Worm (Caenorhabditis elegans) whole organism, young adult: Measurements from ENCODE around the gene C18E9.7.

Experiments used
- B0019.2 ChIP-seq: fragments of 200-800 bp; sonication (Bioruptor generic); conservative IDR thresholded peaks from 2 replicates; pipeline ENCODE4 v1.3.6; 2022; ENCODE audit warnings: missing genetic modification reagents, missing genetic modification characterization, missing compliant biosample characterization
- C06A6.2 ChIP-seq: fragments of 200-800 bp; sonication (Bioruptor generic); conservative IDR thresholded peaks from 2 replicates; pipeline ENCODE4 v1.3.6; 2022; ENCODE audit warnings: missing genetic modification characterization, missing compliant biosample characterization
- D2030.7 ChIP-seq: fragments of 200-800 bp; sonication (Bioruptor generic); IDR thresholded peaks from 2 replicates; pipeline ENCODE4 v1.3.6; 2022; ENCODE audit warnings: missing genetic modification reagents, missing genetic modification characterization, missing compliant biosample characterization
- F10E7.11 ChIP-seq: sonication (generic microtip); optimal IDR thresholded peaks from 2 replicates; lab custom pipeline; 2017; ENCODE audit warnings: mild to moderate bottlenecking, missing genetic modification characterization, moderate library complexity, missing compliant biosample characterization
- F49E8.2 ChIP-seq: sonication (generic microtip); optimal IDR thresholded peaks from 3 replicates; lab custom pipeline; 2017; ENCODE audit warnings: missing genetic modification characterization, mild to moderate bottlenecking, missing compliant biosample characterization, antibody characterized with exemption, moderate library complexity; ENCODE audit not compliant: insufficient read depth
- F57A8.1 ChIP-seq: fragments of 200-800 bp; sonication (Bioruptor generic); optimal IDR thresholded peaks from 2 replicates; lab custom pipeline; 2018; ENCODE audit warnings: mild to moderate bottlenecking, missing genetic modification characterization, moderate library complexity, missing compliant biosample characterization
- K11D2.4 ChIP-seq: fragments of 200-800 bp; sonication (Bioruptor generic); IDR thresholded peaks from 2 replicates; pipeline ENCODE4 v1.3.6; 2022; ENCODE audit warnings: missing genetic modification reagents, missing genetic modification characterization, missing compliant biosample characterization
- K12H6.12 ChIP-seq: fragments of 200-800 bp; sonication (Bioruptor generic); optimal IDR thresholded peaks from 2 replicates; lab custom pipeline; 2018; ENCODE audit warnings: mild to moderate bottlenecking, missing genetic modification characterization, missing compliant biosample characterization
- T07F8.4 ChIP-seq: sonication (generic microtip); optimal IDR thresholded peaks from 2 replicates; lab custom pipeline; 2016; ENCODE audit warnings: mild to moderate bottlenecking, missing genetic modification characterization, moderate library complexity, missing compliant biosample characterization
- Y53F4B.3 ChIP-seq: fragments of 200-800 bp; sonication (Bioruptor generic); IDR thresholded peaks from 2 replicates; pipeline ENCODE4 v1.3.6; 2022; ENCODE audit warnings: missing genetic modification reagents, missing genetic modification characterization, missing compliant biosample characterization
- Y53G8AR.9 ChIP-seq: fragments of 200-800 bp; sonication (Bioruptor generic); conservative IDR thresholded peaks from 2 replicates; pipeline ENCODE4 v1.3.6; 2022; ENCODE audit warnings: missing genetic modification reagents, missing genetic modification characterization, missing compliant biosample characterization
- Y67H2A.10 ChIP-seq: fragments of 200-800 bp; sonication (Bioruptor generic); conservative IDR thresholded peaks from 2 replicates; pipeline ENCODE4 v1.3.6; 2022; ENCODE audit warnings: missing genetic modification reagents, missing genetic modification characterization, missing compliant biosample characterization
- Y95B8A.8 ChIP-seq: fragments of 200-800 bp; sonication (Bioruptor generic); IDR thresholded peaks from 2 replicates; pipeline ENCODE4 v1.3.6; 2022; ENCODE audit warnings: missing genetic modification reagents, missing genetic modification characterization, missing compliant biosample characterization
- akir-1 ChIP-seq: fragments of 200-800 bp; sonication (Bioruptor generic); optimal IDR thresholded peaks from 2 replicates; lab custom pipeline; 2018; ENCODE audit warnings: mild to moderate bottlenecking, missing genetic modification characterization, moderate library complexity, missing compliant biosample characterization
- ama-1 ChIP-seq, 3 experiments: fragments of 150-350 bp in 1 of 3; sonication (generic microtip) in 2 of 3; optimal IDR thresholded peaks; 2 replicates each; lab custom pipeline; 2014 to 2018; ENCODE audit warnings: missing biosample characterization in 2 of 3, missing genetic modification characterization in 2 of 3, missing genetic modification reagents in 2 of 3
- athp-1 ChIP-seq: sonication (generic microtip); optimal IDR thresholded peaks from 2 replicates; lab custom pipeline; 2017; ENCODE audit warnings: mild to moderate bottlenecking, missing genetic modification characterization, missing compliant biosample characterization
- attf-6 ChIP-seq: fragments of 200-800 bp; sonication (Bioruptor generic); IDR thresholded peaks from 2 replicates; pipeline ENCODE4 v1.3.6; 2022; ENCODE audit warnings: missing genetic modification reagents, missing genetic modification characterization, missing compliant biosample characterization
- cebp-1 ChIP-seq, 2 experiments: fragments of 200-800 bp in 1 of 2; sonication (Bioruptor generic) in 1 of 2; sonication (generic microtip) in 1 of 2; IDR thresholded peaks in 1 of 2; optimal IDR thresholded peaks in 1 of 2; 2 replicates each; pipeline versions ENCODE4 v1.3.6 to Lab custom; 2017 to 2022; ENCODE audit warnings: missing compliant biosample characterization in 2 of 2, missing genetic modification characterization in 2 of 2, mild to moderate bottlenecking in 1 of 2, missing genetic modification reagents in 1 of 2, moderate library complexity in 1 of 2
- cebp-2 ChIP-seq: fragments of 200-800 bp; sonication (Bioruptor generic); IDR thresholded peaks from 2 replicates; pipeline ENCODE4 v1.3.6; 2022; ENCODE audit warnings: missing genetic modification characterization, missing compliant biosample characterization
- ceh-79 ChIP-seq: sonication (generic microtip); optimal IDR thresholded peaks from 2 replicates; lab custom pipeline; 2017; ENCODE audit warnings: mild to moderate bottlenecking, missing genetic modification characterization, missing compliant biosample characterization
- die-1 ChIP-seq: sonication (generic microtip); optimal IDR thresholded peaks from 2 replicates; lab custom pipeline; 2016; ENCODE audit warnings: missing genotype, mild to moderate bottlenecking, missing genetic modification characterization, missing compliant biosample characterization
- efl-1 ChIP-seq: fragments of 150-350 bp; optimal IDR thresholded peaks from 2 replicates; lab custom pipeline; 2014; ENCODE audit warnings: missing biosample characterization, missing genetic modification reagents, missing genetic modification characterization
- egl-18 ChIP-seq: fragments of 200-800 bp; sonication (Bioruptor generic); IDR thresholded peaks from 2 replicates; pipeline ENCODE4 v1.3.6; 2022; ENCODE audit warnings: missing genetic modification reagents, missing genetic modification characterization, missing compliant biosample characterization
- egl-44 ChIP-seq: fragments of 200-800 bp; sonication (Bioruptor generic); IDR thresholded peaks from 2 replicates; pipeline ENCODE4 v1.3.6; 2022; ENCODE audit warnings: missing genetic modification reagents, missing genetic modification characterization, missing compliant biosample characterization
- gei-17 ChIP-seq: fragments of 200-800 bp; sonication (Bioruptor generic); optimal IDR thresholded peaks from 2 replicates; lab custom pipeline; 2018; ENCODE audit warnings: mild to moderate bottlenecking, missing genetic modification characterization, missing compliant biosample characterization
- hmg-1.2 ChIP-seq: fragments of 200-800 bp; sonication (Bioruptor generic); IDR thresholded peaks from 2 replicates; pipeline ENCODE4 v1.3.6; 2022; ENCODE audit warnings: missing genetic modification reagents, missing genetic modification characterization, missing compliant biosample characterization
- hsf-1 ChIP-seq: fragments of 200-800 bp; sonication (Bioruptor generic); IDR thresholded peaks from 2 replicates; pipeline ENCODE4 v1.3.6; 2022; ENCODE audit warnings: missing genetic modification reagents, missing genetic modification characterization, missing compliant biosample characterization
- let-607 ChIP-seq, 2 experiments: fragments of 200-800 bp in 1 of 2; sonication (Bioruptor generic) in 1 of 2; sonication (generic microtip) in 1 of 2; optimal IDR thresholded peaks; 2 replicates each; lab custom pipeline; 2016 to 2018; ENCODE audit warnings: mild to moderate bottlenecking in 2 of 2, missing compliant biosample characterization in 2 of 2, missing genetic modification characterization in 2 of 2, moderate library complexity in 2 of 2, missing genotype in 1 of 2
- madf-3 ChIP-seq: fragments of 200-800 bp; sonication (Bioruptor generic); IDR thresholded peaks from 2 replicates; pipeline ENCODE4 v1.3.6; 2022; ENCODE audit warnings: missing genetic modification reagents, missing genetic modification characterization, missing compliant biosample characterization
- madf-6 ChIP-seq: fragments of 200-800 bp; sonication (Bioruptor generic); IDR thresholded peaks from 2 replicates; pipeline ENCODE4 v1.3.6; 2022; ENCODE audit warnings: missing genetic modification reagents, missing genetic modification characterization, missing compliant biosample characterization
- mcd-1 ChIP-seq: fragments of 200-800 bp; sonication (Bioruptor generic); IDR thresholded peaks from 2 replicates; pipeline ENCODE4 v1.3.6; 2022; ENCODE audit warnings: missing genetic modification reagents, missing genetic modification characterization, missing compliant biosample characterization
- mxl-1 ChIP-seq: sonication (generic microtip); optimal IDR thresholded peaks from 2 replicates; lab custom pipeline; 2016; ENCODE audit warnings: missing genetic modification characterization, missing compliant biosample characterization
- nfya-2 ChIP-seq: fragments of 200-800 bp; sonication (Bioruptor generic); IDR thresholded peaks from 2 replicates; pipeline ENCODE4 v1.3.6; 2022; ENCODE audit warnings: missing genetic modification reagents, missing genetic modification characterization, missing compliant biosample characterization
- nhr-27 ChIP-seq: fragments of 200-800 bp; sonication (Bioruptor generic); optimal IDR thresholded peaks from 2 replicates; lab custom pipeline; 2018; ENCODE audit warnings: mild to moderate bottlenecking, missing genetic modification characterization, moderate library complexity, missing compliant biosample characterization
- nhr-80 ChIP-seq: sonication (generic microtip); optimal IDR thresholded peaks from 2 replicates; lab custom pipeline; 2016; ENCODE audit warnings: missing genetic modification characterization, missing compliant biosample characterization
- rcor-1 ChIP-seq: fragments of 200-800 bp; sonication (Bioruptor generic); IDR thresholded peaks from 2 replicates; pipeline ENCODE4 v1.3.6; 2022; ENCODE audit warnings: missing genetic modification reagents, missing genetic modification characterization, missing compliant biosample characterization
- repo-1 ChIP-seq: sonication (generic microtip); optimal IDR thresholded peaks from 2 replicates; lab custom pipeline; 2017; ENCODE audit warnings: mild to moderate bottlenecking, missing genetic modification characterization, missing compliant biosample characterization
- sdz-38 ChIP-seq: sonication (generic microtip); optimal IDR thresholded peaks from 2 replicates; lab custom pipeline; 2016; ENCODE audit warnings: missing genotype, missing genetic modification characterization, missing compliant biosample characterization
- sea-2 ChIP-seq: fragments of 200-800 bp; sonication (Bioruptor generic); IDR thresholded peaks from 2 replicates; pipeline ENCODE4 v1.3.6; 2022; ENCODE audit warnings: missing genetic modification characterization, missing compliant biosample characterization
- snpc-1.1 ChIP-seq: sonication (generic microtip); optimal IDR thresholded peaks from 2 replicates; lab custom pipeline; 2017; ENCODE audit warnings: missing genetic modification characterization, mild to moderate bottlenecking, missing compliant biosample characterization, antibody characterized with exemption, moderate library complexity, missing genotype, missing genetic modification reagents; ENCODE audit not compliant: insufficient read depth
- somi-1 ChIP-seq: fragments of 200-800 bp; sonication (Bioruptor generic); optimal IDR thresholded peaks from 2 replicates; lab custom pipeline; 2018; ENCODE audit warnings: mild to moderate bottlenecking, missing genetic modification characterization, missing compliant biosample characterization
- unc-62 ChIP-seq: fragments of 150-350 bp; optimal IDR thresholded peaks from 2 replicates; lab custom pipeline; 2014; ENCODE audit warnings: missing biosample characterization, missing genetic modification reagents, missing genetic modification characterization
- zfh-2 ChIP-seq: fragments of 200-800 bp; sonication (Bioruptor generic); conservative IDR thresholded peaks from 2 replicates; pipeline ENCODE4 v1.3.6; 2022; ENCODE audit warnings: missing genetic modification reagents, missing genetic modification characterization, missing compliant biosample characterization
- zim-3 ChIP-seq: sonication (generic microtip); optimal IDR thresholded peaks from 2 replicates; lab custom pipeline; 2017; ENCODE audit warnings: mild to moderate bottlenecking, missing genetic modification characterization, moderate library complexity, missing compliant biosample characterization
- ztf-18 ChIP-seq: sonication (generic microtip); optimal IDR thresholded peaks from 2 replicates; lab custom pipeline; 2016; ENCODE audit warnings: missing genotype, mild to moderate bottlenecking, missing genetic modification characterization, missing compliant biosample characterization

Gene C18E9.7

ce11 chrII:8932392-8932791 is 50.2 kb downstream of the C18E9.7 start:
- TF ChIP-seq Y95B8A.8 (GFP tag; lab: Robert Waterston, UW) (no peak), F10E7.11 (tag; lab: Kevin White, UChicago) (no peak), zfh-2 (peak; percentile 54; the same call in 1 of the 2 replicates), hsf-1 (0 out of 2 replicates have a peak, but pooled peaks have one; percentile 7), sea-2 (GFP tag; lab: Robert Waterston, UW) (no peak), egl-18 (0 out of 2 replicates have a peak, but pooled peaks have one; percentile 6), Y53G8AR.9 (GFP tag; lab: Robert Waterston, UW) (0 out of 2 replicates have a peak, but pooled peaks have one; percentile 3)

- TF ChIP-seq ztf-18 (tag; lab: Kevin White, UChicago) (peak; percentile 19), D2030.7 (no peak), nfya-2 (GFP tag; lab: Robert Waterston, UW) (no peak), K12H6.12 (tag; lab: Kevin White, UChicago) (no peak), B0019.2 (GFP tag; lab: Robert Waterston, UW) (no peak), efl-1 (no peak), athp-1 (tag; lab: Kevin White, UChicago) (no peak), sdz-38 (tag; lab: Kevin White, UChicago) (no peak), ceh-79 (tag; lab: Kevin White, UChicago) (no peak), nhr-80 (tag; lab: Kevin White, UChicago) (peak; percentile 61), let-607 (tag; optimal IDR thresholded peaks at IDR 0.05; lab: Kevin White, UChicago) (peak in 1 of 2 experiments; percentile 19), madf-6 (GFP tag; lab: Robert Waterston, UW) (no peak), madf-3 (no peak), attf-6 (GFP tag; lab: Robert Waterston, UW) (no peak), cebp-2 (GFP tag; lab: Robert Waterston, UW) (no peak), F49E8.2 (tag; lab: Kevin White, UChicago) (no peak), T07F8.4 (tag; lab: Kevin White, UChicago) (no peak), mxl-1 (tag; lab: Kevin White, UChicago) (no peak), mcd-1 (0 out of 2 replicates have a peak, but pooled peaks have one; percentile 18), nhr-27 (no peak), cebp-1 (GFP tag; IDR thresholded peaks at IDR 0.05; lab: Robert Waterston, UW) (no peak), cebp-1 (tag; optimal IDR thresholded peaks at IDR 0.05; lab: Kevin White, UChicago) (peak; percentile 41), snpc-1.1 (tag; lab: Kevin White, UChicago) (no peak), rcor-1 (GFP tag; lab: Robert Waterston, UW) (no peak), akir-1 (GFP tag; lab: Kevin White, UChicago) (no peak), Y67H2A.10 (GFP tag; lab: Robert Waterston, UW) (no peak), F57A8.1 (GFP tag; lab: Kevin White, UChicago) (no peak), somi-1 (GFP tag; lab: Kevin White, UChicago) (no peak), unc-62 (GFP tag; lab: Kevin White, UChicago) (no peak), die-1 (tag; lab: Kevin White, UChicago) (no peak), gei-17 (GFP tag; lab: Kevin White, UChicago) (no peak), ama-1 (optimal IDR thresholded peaks at IDR 0.05; lab: Kevin White, UChicago) (peak; percentile 61), ama-1 (GFP tag; optimal IDR thresholded peaks at IDR 0.05; lab: Kevin White, UChicago) (no peak), C06A6.2 (no peak), egl-44 (no peak), hmg-1.2 (peak; percentile 44; the same call in 1 of the 2 replicates), K11D2.4 (GFP tag; lab: Robert Waterston, UW) (no peak), repo-1 (tag; lab: Kevin White, UChicago) (no peak), Y53F4B.3 (GFP tag; lab: Robert Waterston, UW) (no peak), zfh-2 (peak; percentile 51; the same call in 1 of the 2 replicates), zim-3 (no peak)
Measured at ce11 chrII:8931405-8932149, 51.0 kb downstream of the C18E9.7 start.
